Worm (Caenorhabditis elegans) whole organism, early embryonic: ENCODE measurements around the gene scl-1.

ENCODE experiments used
- B0310.2 ChIP-seq: sonication (generic microtip); optimal IDR thresholded peaks from 2 replicates; lab custom pipeline; 2016; ENCODE audit warnings: mild to moderate bottlenecking, missing genetic modification characterization, missing compliant biosample characterization
- aly-1 ChIP-seq: sonication (generic microtip); optimal IDR thresholded peaks from 2 replicates; lab custom pipeline; 2016; ENCODE audit warnings: missing genetic modification characterization, missing compliant biosample characterization
- ama-1 ChIP-seq: fragments of 150-350 bp; optimal IDR thresholded peaks from 2 replicates; lab custom pipeline; 2014
- ceh-13 ChIP-seq: fragments of 200-800 bp; sonication (Bioruptor generic); optimal IDR thresholded peaks from 2 replicates; lab custom pipeline; 2018; ENCODE audit warnings: mild to moderate bottlenecking, missing genetic modification characterization, missing compliant biosample characterization
- ceh-36 ChIP-seq: sonication (generic microtip); optimal IDR thresholded peaks from 2 replicates; lab custom pipeline; 2016; ENCODE audit warnings: missing genetic modification characterization, inconsistent platforms, missing compliant biosample characterization
- ets-7 ChIP-seq: sonication (generic microtip); optimal IDR thresholded peaks from 2 replicates; lab custom pipeline; 2016; ENCODE audit warnings: missing genotype, missing genetic modification characterization, missing compliant biosample characterization
- flt-1 ChIP-seq: fragments of 200-800 bp; sonication (Bioruptor generic); IDR thresholded peaks from 2 replicates; pipeline ENCODE4 v1.3.6; 2022; ENCODE audit warnings: missing genetic modification characterization, missing compliant biosample characterization
- hmbx-1 ChIP-seq: sonication (generic microtip); optimal IDR thresholded peaks from 2 replicates; lab custom pipeline; 2016; ENCODE audit warnings: mild to moderate bottlenecking, missing genetic modification characterization, missing compliant biosample characterization
- hnd-1 ChIP-seq: sonication (generic microtip); optimal IDR thresholded peaks from 2 replicates; lab custom pipeline; 2016; ENCODE audit warnings: missing genetic modification characterization, missing compliant biosample characterization
- pes-1 ChIP-seq: fragments of 200-800 bp; sonication (Bioruptor generic); IDR thresholded peaks from 2 replicates; pipeline ENCODE4 v1.3.6; 2022; ENCODE audit warnings: missing genetic modification reagents, missing genetic modification characterization, missing compliant biosample characterization
- sea-1 ChIP-seq: fragments of 200-800 bp; sonication (Bioruptor generic); conservative IDR thresholded peaks from 2 replicates; pipeline ENCODE4 v1.3.6; 2022; ENCODE audit warnings: missing genetic modification characterization, missing compliant biosample characterization
- tra-4 ChIP-seq: sonication (generic microtip); optimal IDR thresholded peaks from 2 replicates; lab custom pipeline; 2017; ENCODE audit warnings: missing genetic modification characterization, missing compliant biosample characterization

- TF ChIP-seq ama-1 (lab: Kevin White, UChicago) (no peak), hnd-1 (tag; lab: Kevin White, UChicago) (no peak), B0310.2 (no peak), flt-1 (no peak), sea-1 (GFP tag; lab: Robert Waterston, UW) (no peak), hmbx-1 (no peak), ets-7 (no peak), ceh-36 (tag; lab: Kevin White, UChicago) (no peak), aly-1 (no peak), pes-1 (GFP tag; lab: Robert Waterston, UW) (no peak), tra-4 (tag; lab: Kevin White, UChicago) (no peak), ceh-13 (GFP tag; lab: Kevin White, UChicago) (no peak)
Measured at ce11 chrIV:13013711-13014341, 42.3 kb upstream of the scl-1 start.
